Fruit fly (Drosophila melanogaster) whole organism, pupa: Measurements from ENCODE around the gene CG13306.

ENCODE experiments used
- CG10348 ChIP-seq: fragments of 200-800 bp; sonication (Bioruptor generic); IDR thresholded peaks from 2 replicates; pipeline ENCODE4 v1.3.6; 2022; ENCODE audit warnings: missing biosample characterization, missing genetic modification characterization
- CG12605 ChIP-seq: fragments of 200-800 bp; sonication (Bioruptor generic); IDR thresholded peaks from 2 replicates; pipeline ENCODE4 v1.3.6; 2022; ENCODE audit warnings: missing biosample characterization, missing genetic modification characterization
- CG13204 ChIP-seq: fragments of 200-800 bp; sonication (Bioruptor generic); optimal IDR thresholded peaks from 2 replicates; lab custom pipeline; 2018; ENCODE audit warnings: missing biosample characterization, mild to moderate bottlenecking, missing genetic modification characterization, moderate library complexity
- CG14655 ChIP-seq: fragments of 200-800 bp; sonication (Bioruptor generic); optimal IDR thresholded peaks from 3 replicates; lab custom pipeline; 2017; ENCODE audit warnings: mild to moderate bottlenecking, missing biosample characterization, missing genetic modification reagents, missing genetic modification characterization
- CG17806 ChIP-seq: fragments of 200-800 bp; sonication (Bioruptor generic); optimal IDR thresholded peaks from 2 replicates; lab custom pipeline; 2018; ENCODE audit warnings: missing biosample characterization, mild to moderate bottlenecking, missing genetic modification characterization, moderate library complexity
- CG32121 ChIP-seq: fragments of 200-800 bp; sonication (Bioruptor generic); IDR thresholded peaks from 2 replicates; pipeline ENCODE4 v1.3.6; 2022; ENCODE audit warnings: missing biosample characterization, missing genetic modification characterization
- CG34367 ChIP-seq: fragments of 200-800 bp; sonication (Bioruptor generic); optimal IDR thresholded peaks from 2 replicates; lab custom pipeline; 2018; ENCODE audit warnings: missing biosample characterization, mild to moderate bottlenecking, missing genetic modification characterization
- CG4496 ChIP-seq: fragments of 200-800 bp; sonication (Bioruptor generic); IDR thresholded peaks from 3 replicates; pipeline ENCODE4 v1.3.6; 2022; ENCODE audit warnings: missing biosample characterization, missing genetic modification characterization
- D1 ChIP-seq: fragments of 200-800 bp; sonication (Bioruptor generic); optimal IDR thresholded peaks from 2 replicates; lab custom pipeline; 2018; ENCODE audit warnings: missing biosample characterization, mild to moderate bottlenecking, missing genetic modification characterization, moderate library complexity
- EcR ChIP-seq: fragments of 200-800 bp; sonication (Bioruptor generic); optimal IDR thresholded peaks from 3 replicates; lab custom pipeline; 2019; ENCODE audit warnings: missing biosample characterization, missing genetic modification characterization, mild to moderate bottlenecking, moderate library complexity, missing genetic modification reagents
- Pif1A ChIP-seq: fragments of 200-800 bp; sonication (Bioruptor generic); optimal IDR thresholded peaks from 3 replicates; lab custom pipeline; 2016; ENCODE audit warnings: missing biosample characterization, missing genetic modification characterization
- Snoo ChIP-seq: fragments of 200-800 bp; sonication (Bioruptor generic); optimal IDR thresholded peaks from 3 replicates; lab custom pipeline; 2017; ENCODE audit warnings: missing biosample characterization, mild to moderate bottlenecking, missing genetic modification characterization, inconsistent platforms

dm6 chr3L:8777313-8777924 lies 27.9 kb upstream of the CG13306 start:
- TF ChIP-seq D1 (tag; lab: Kevin White, UChicago), result no peak
- no peak for TF ChIP-seq CG10348
- TF ChIP-seq CG14655 (GFP tag; lab: Kevin White, UChicago), result no peak
- no peak for TF ChIP-seq CG4496 (GFP tag; lab: Robert Waterston, UW)
- no peak for TF ChIP-seq CG32121 (GFP tag; lab: Robert Waterston, UW)
- TF ChIP-seq CG12605 (GFP tag; lab: Robert Waterston, UW), result no peak
- no peak for TF ChIP-seq EcR (GFP tag; lab: Kevin White, UChicago)
- no peak for TF ChIP-seq Snoo
- no peak for TF ChIP-seq CG17806 (tag; lab: Kevin White, UChicago)
- no peak for TF ChIP-seq CG13204 (GFP tag; lab: Kevin White, UChicago)
- TF ChIP-seq Pif1A (GFP tag; lab: Kevin White, UChicago), result no peak
- TF ChIP-seq CG34367 (tag; lab: Kevin White, UChicago), result no peak
